Fruit fly (Drosophila melanogaster) whole organism, embryonic: Measurements from ENCODE around the gene Gem2.

Source experiments
- Adf1 ChIP-seq: fragments of 200-800 bp; sonication (Bioruptor generic); IDR thresholded peaks from 2 replicates; pipeline ENCODE4 v1.3.6; 2022; ENCODE audit warnings: missing biosample characterization, missing genetic modification characterization
- Atf3 ChIP-seq: fragments of 200-800 bp; sonication (Bioruptor generic); optimal IDR thresholded peaks from 3 replicates; lab custom pipeline; 2016; ENCODE audit warnings: missing biosample characterization, missing genetic modification characterization
- BEAF-32 ChIP-seq: fragments of 200-800 bp; sonication (Bioruptor generic); optimal IDR thresholded peaks from 3 replicates; lab custom pipeline; 2017; ENCODE audit warnings: missing biosample characterization, missing genetic modification characterization, mild to moderate bottlenecking, moderate library complexity, missing genetic modification reagents
- Bteb2 ChIP-seq: fragments of 200-800 bp; sonication (Bioruptor generic); optimal IDR thresholded peaks from 2 replicates; lab custom pipeline; 2016; ENCODE audit warnings: missing biosample characterization, missing genetic modification characterization
- CG10267 ChIP-seq: fragments of 200-800 bp; sonication (Bioruptor generic); optimal IDR thresholded peaks from 2 replicates; lab custom pipeline; 2018; ENCODE audit warnings: missing biosample characterization, mild to moderate bottlenecking, missing genetic modification characterization, moderate library complexity
- CG10565 ChIP-seq: fragments of 200-800 bp; sonication (Bioruptor generic); optimal IDR thresholded peaks from 3 replicates; lab custom pipeline; 2016; ENCODE audit warnings: missing biosample characterization, mild to moderate bottlenecking, missing genetic modification characterization
- CG12942 ChIP-seq: fragments of 200-800 bp; sonication (Bioruptor generic); optimal IDR thresholded peaks from 3 replicates; lab custom pipeline; 2016; ENCODE audit warnings: missing biosample characterization, missing genetic modification characterization
- CG15073 ChIP-seq: fragments of 200-800 bp; sonication (Bioruptor generic); optimal IDR thresholded peaks from 2 replicates; lab custom pipeline; 2016; ENCODE audit warnings: missing biosample characterization, missing genetic modification characterization
- CG15479 ChIP-seq: fragments of 200-800 bp; sonication (Bioruptor generic); optimal IDR thresholded peaks from 3 replicates; lab custom pipeline; 2019; ENCODE audit warnings: missing biosample characterization, mild to moderate bottlenecking, missing genetic modification characterization, moderate library complexity
- CG16815 ChIP-seq: fragments of 200-800 bp; sonication (Bioruptor generic); optimal IDR thresholded peaks from 3 replicates; lab custom pipeline; 2017; ENCODE audit warnings: missing biosample characterization, mild to moderate bottlenecking, missing genetic modification characterization
- CG17912 ChIP-seq: fragments of 200-800 bp; sonication (Bioruptor generic); optimal IDR thresholded peaks from 2 replicates; lab custom pipeline; 2018; ENCODE audit warnings: missing biosample characterization, mild to moderate bottlenecking, missing genetic modification characterization
- CG2120 ChIP-seq: fragments of 200-800 bp; sonication (Bioruptor generic); optimal IDR thresholded peaks from 3 replicates; lab custom pipeline; 2016; ENCODE audit warnings: missing biosample characterization, missing genetic modification characterization
- CG2678 ChIP-seq: fragments of 200-800 bp; sonication (Bioruptor generic); optimal IDR thresholded peaks from 3 replicates; lab custom pipeline; 2019; ENCODE audit warnings: missing biosample characterization, mild to moderate bottlenecking, missing genetic modification characterization, moderate library complexity
- CG2712 ChIP-seq: fragments of 200-800 bp; optimal IDR thresholded peaks from 3 replicates; lab custom pipeline; 2019; ENCODE audit warnings: missing biosample characterization, mild to moderate bottlenecking, missing genetic modification characterization, moderate library complexity
- CG30403 ChIP-seq: fragments of 200-800 bp; sonication (Bioruptor generic); optimal IDR thresholded peaks from 3 replicates; lab custom pipeline; 2016; ENCODE audit warnings: missing biosample characterization, missing genetic modification characterization
- CG4820 ChIP-seq: fragments of 200-800 bp; sonication (Bioruptor generic); optimal IDR thresholded peaks from 3 replicates; lab custom pipeline; 2016; ENCODE audit warnings: missing biosample characterization, missing genetic modification characterization
- CG7786 ChIP-seq: fragments of 200-800 bp; sonication (Bioruptor generic); optimal IDR thresholded peaks from 2 replicates; lab custom pipeline; 2016; ENCODE audit warnings: missing biosample characterization, missing genetic modification characterization
- CG7928 ChIP-seq: fragments of 200-800 bp; sonication (Bioruptor generic); optimal IDR thresholded peaks from 2 replicates; lab custom pipeline; 2017; ENCODE audit warnings: missing biosample characterization, mild to moderate bottlenecking, missing genetic modification characterization
- CoRest ChIP-seq: fragments of 200-800 bp; sonication (Bioruptor generic); optimal IDR thresholded peaks from 3 replicates; lab custom pipeline; 2018; ENCODE audit warnings: missing biosample characterization, mild to moderate bottlenecking, missing genetic modification characterization, moderate library complexity
- Dip2 ChIP-seq: fragments of 200-800 bp; sonication (Bioruptor generic); IDR thresholded peaks from 2 replicates; pipeline ENCODE4 v1.3.6; 2022; ENCODE audit warnings: missing biosample characterization, missing genetic modification characterization
- Gsc ChIP-seq: fragments of 200-800 bp; sonication (Bioruptor generic); IDR thresholded peaks from 2 replicates; pipeline ENCODE4 v1.3.6; 2022; ENCODE audit warnings: missing biosample characterization, missing genetic modification characterization
- MTF-1 ChIP-seq: fragments of 200-800 bp; sonication (Bioruptor generic); optimal IDR thresholded peaks from 2 replicates; lab custom pipeline; 2018; ENCODE audit warnings: missing biosample characterization, mild to moderate bottlenecking, missing genetic modification characterization, borderline replicate concordance
- Max ChIP-seq: fragments of 200-800 bp; sonication (Bioruptor generic); optimal IDR thresholded peaks from 2 replicates; lab custom pipeline; 2016; ENCODE audit warnings: missing biosample characterization, mild to moderate bottlenecking, missing genetic modification characterization
- NC2α ChIP-seq: fragments of 200-800 bp; sonication (Bioruptor generic); optimal IDR thresholded peaks from 2 replicates; lab custom pipeline; 2016; ENCODE audit warnings: missing biosample characterization, missing genetic modification characterization
- Ptx1 ChIP-seq: fragments of 200-800 bp; sonication (Bioruptor generic); IDR thresholded peaks from 2 replicates; pipeline ENCODE4 v1.3.6; 2022; ENCODE audit warnings: missing biosample characterization, missing genetic modification characterization
- Sox100B ChIP-seq: fragments of 200-800 bp; sonication (Bioruptor generic); optimal IDR thresholded peaks from 3 replicates; lab custom pipeline; 2018; ENCODE audit warnings: missing biosample characterization, mild to moderate bottlenecking, missing genetic modification characterization
- cas ChIP-seq: fragments of 200-800 bp; sonication (Bioruptor generic); IDR thresholded peaks from 2 replicates; pipeline ENCODE4 v1.3.6; 2022; ENCODE audit warnings: missing biosample characterization, missing genetic modification characterization
- cg ChIP-seq: fragments of 200-800 bp; sonication (Bioruptor generic); optimal IDR thresholded peaks from 3 replicates; lab custom pipeline; 2019; ENCODE audit warnings: missing biosample characterization, mild to moderate bottlenecking, missing genetic modification characterization, moderate library complexity
- chm ChIP-seq: fragments of 200-800 bp; sonication (Bioruptor generic); IDR thresholded peaks from 2 replicates; pipeline ENCODE4 v1.3.6; 2022; ENCODE audit warnings: missing biosample characterization, missing genetic modification characterization
- cwo ChIP-seq: fragments of 200-800 bp; sonication (Bioruptor generic); optimal IDR thresholded peaks from 3 replicates; lab custom pipeline; 2017; ENCODE audit warnings: missing biosample characterization, missing genetic modification characterization, mild to moderate bottlenecking, moderate library complexity, missing genetic modification reagents
- esg ChIP-seq: fragments of 200-800 bp; sonication (Bioruptor generic); conservative IDR thresholded peaks from 2 replicates; pipeline ENCODE4 v1.3.6; 2022; ENCODE audit warnings: missing biosample characterization, missing genetic modification characterization
- ewg ChIP-seq: fragments of 200-800 bp; sonication (Bioruptor generic); optimal IDR thresholded peaks from 3 replicates; lab custom pipeline; 2017; ENCODE audit warnings: mild to moderate bottlenecking, missing biosample characterization, missing genetic modification reagents, missing genetic modification characterization
- eyg ChIP-seq: fragments of 200-800 bp; sonication (Bioruptor generic); optimal IDR thresholded peaks from 3 replicates; lab custom pipeline; 2016; ENCODE audit warnings: missing biosample characterization, missing genetic modification characterization
- fd102C ChIP-seq: fragments of 200-800 bp; sonication (Bioruptor generic); optimal IDR thresholded peaks from 2 replicates; lab custom pipeline; 2018; ENCODE audit warnings: missing biosample characterization, mild to moderate bottlenecking, missing genetic modification characterization, moderate library complexity
- fd96Cb ChIP-seq: fragments of 200-800 bp; sonication (Bioruptor generic); optimal IDR thresholded peaks from 2 replicates; lab custom pipeline; 2018; ENCODE audit warnings: missing biosample characterization, mild to moderate bottlenecking, missing genetic modification characterization, moderate library complexity
- gce ChIP-seq: fragments of 200-800 bp; sonication (Bioruptor generic); IDR thresholded peaks from 3 replicates; pipeline ENCODE4 v1.3.6; 2022; ENCODE audit warnings: missing biosample characterization, missing genetic modification characterization
- hb ChIP-seq: fragments of 200-800 bp; sonication (Bioruptor generic); IDR thresholded peaks from 3 replicates; pipeline ENCODE4 v1.3.6; 2022; ENCODE audit warnings: missing biosample characterization, missing genetic modification characterization; ENCODE audit not compliant: partially characterized antibody
- hth ChIP-seq: fragments of >200 bp; optimal IDR thresholded peaks from 2 replicates; lab custom pipeline; 2017; ENCODE audit warnings: inconsistent platforms
- lbe ChIP-seq: fragments of 200-800 bp; sonication (Bioruptor generic); optimal IDR thresholded peaks from 2 replicates; lab custom pipeline; 2016; ENCODE audit warnings: missing biosample characterization, mild to moderate bottlenecking, missing genetic modification characterization
- odd ChIP-seq: fragments of 200-800 bp; sonication (Bioruptor generic); optimal IDR thresholded peaks from 2 replicates; lab custom pipeline; 2017; ENCODE audit warnings: missing biosample characterization, mild to moderate bottlenecking, missing genetic modification characterization
- ro ChIP-seq: fragments of 200-800 bp; sonication (Bioruptor generic); IDR thresholded peaks from 2 replicates; pipeline ENCODE4 v1.3.6; 2022; ENCODE audit warnings: missing biosample characterization, missing genetic modification characterization
- sd ChIP-seq: fragments of 200-800 bp; sonication (Bioruptor generic); optimal IDR thresholded peaks from 3 replicates; lab custom pipeline; 2018; ENCODE audit warnings: missing biosample characterization, mild to moderate bottlenecking, missing genetic modification characterization, moderate library complexity
- sisA ChIP-seq: fragments of 200-800 bp; sonication (Bioruptor generic); IDR thresholded peaks from 2 replicates; pipeline ENCODE4 v1.3.6; 2022; ENCODE audit warnings: missing biosample characterization, missing genetic modification characterization
- sr ChIP-seq: fragments of 200-800 bp; sonication (Bioruptor generic); IDR thresholded peaks from 3 replicates; pipeline ENCODE4 v1.3.6; 2022; ENCODE audit warnings: missing biosample characterization, missing genetic modification characterization
- tap ChIP-seq: fragments of 200-800 bp; optimal IDR thresholded peaks from 3 replicates; lab custom pipeline; 2019; ENCODE audit warnings: missing biosample characterization, mild to moderate bottlenecking, missing genetic modification characterization, moderate library complexity
- tup ChIP-seq: fragments of 200-800 bp; sonication (Bioruptor generic); optimal IDR thresholded peaks from 2 replicates; lab custom pipeline; 2016; ENCODE audit warnings: missing biosample characterization, mild to moderate bottlenecking, missing genetic modification characterization, moderate library complexity
- unpg ChIP-seq: fragments of 200-800 bp; sonication (Bioruptor generic); optimal IDR thresholded peaks from 3 replicates; lab custom pipeline; 2018; ENCODE audit warnings: missing biosample characterization, mild to moderate bottlenecking, missing genetic modification characterization, moderate library complexity
- yki ChIP-seq: fragments of >200 bp; optimal IDR thresholded peaks from 3 replicates; lab custom pipeline; 2018
- zf30C ChIP-seq: fragments of 200-800 bp; sonication (Bioruptor generic); optimal IDR thresholded peaks from 3 replicates; lab custom pipeline; 2018; ENCODE audit warnings: missing biosample characterization, mild to moderate bottlenecking, missing genetic modification characterization

Gem2 gene

DNA sequence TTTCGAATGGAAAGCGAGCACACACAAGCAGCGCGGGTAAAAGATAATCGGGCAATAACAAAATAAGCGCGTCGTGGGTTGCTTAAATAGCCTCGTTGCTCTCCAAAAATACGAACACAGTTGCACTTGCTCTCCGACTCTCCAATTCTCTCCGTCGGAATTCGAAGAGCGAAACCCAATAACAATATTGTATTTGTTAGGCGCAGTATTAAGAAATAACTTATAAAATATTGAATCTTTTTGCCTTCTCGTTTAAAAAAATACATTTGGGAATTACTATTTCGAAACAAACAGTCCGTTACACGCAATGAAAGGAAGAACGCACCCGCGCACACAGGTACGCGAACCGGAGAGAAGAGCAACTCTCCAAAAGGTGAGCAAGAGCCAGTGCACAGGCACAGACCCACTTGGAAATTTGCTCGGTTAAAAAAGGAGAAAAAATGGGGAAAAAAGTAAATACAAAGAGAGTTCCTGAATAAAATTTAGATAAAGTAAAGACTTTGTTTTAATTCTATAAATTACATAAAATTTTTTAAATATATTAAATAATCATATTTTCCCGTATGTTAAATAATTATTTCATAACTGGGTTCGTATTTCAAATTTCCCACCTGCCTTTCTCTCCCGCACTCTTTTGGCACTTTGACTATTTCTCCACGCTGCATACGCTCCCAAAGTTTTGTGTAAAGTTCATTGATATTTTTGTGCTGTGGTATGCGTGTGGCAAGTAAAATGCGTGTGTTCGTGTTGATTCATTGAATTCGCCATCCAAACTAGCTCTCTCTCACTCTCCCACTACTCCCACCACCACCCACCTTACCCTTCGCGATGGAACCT is 13.6 kb downstream of the Gem2 start, which contains the start of gene Mkp3 (continued):
- TF ChIP-seq ewg (GFP tag; lab: Kevin White, UChicago) (peak; percentile 51), chm (GFP tag; lab: Robert Waterston, UW) (peak; percentile 71), CG10267 (tag; lab: Kevin White, UChicago) (peak; percentile 82), sd (tag; lab: Kevin White, UChicago) (peak; percentile 68), ro (GFP tag; lab: Robert Waterston, UW) (peak; percentile 33; the same call in 1 of the 2 replicates), hb (GFP tag; lab: Robert Waterston, UW) (no peak), sisA (GFP tag; lab: Robert Waterston, UW) (peak; percentile 79), Bteb2 (peak; percentile 18), CG30403 (peak; percentile 85), BEAF-32 (GFP tag; lab: Kevin White, UChicago) (no peak), CG15479 (GFP tag; lab: Kevin White, UChicago) (no peak), CG15073 (GFP tag; lab: Kevin White, UChicago) (no peak), esg (GFP tag; lab: Robert Waterston, UW) (peak; percentile 89), tup (peak; percentile 42), odd (GFP tag; lab: Kevin White, UChicago) (peak; percentile 86), cas (GFP tag; lab: Robert Waterston, UW) (peak; percentile 43; the same call in 1 of the 2 replicates), zf30C (no peak), CG12942 (GFP tag; lab: Kevin White, UChicago) (peak; percentile 67), Gsc (GFP tag; lab: Robert Waterston, UW) (no peak), CG7786 (GFP tag; lab: Kevin White, UChicago) (no peak), Ptx1 (GFP tag; lab: Robert Waterston, UW) (peak; percentile 94), CG16815 (GFP tag; lab: Kevin White, UChicago) (peak; percentile 70), hth (lab: Kevin White, UChicago) (no peak), CG7928 (GFP tag; lab: Kevin White, UChicago) (peak; percentile 57), unpg (peak; percentile 94), CG2712 (peak; percentile 91), Atf3 (GFP tag; lab: Kevin White, UChicago) (no peak), Sox100B (GFP tag; lab: Kevin White, UChicago) (peak; percentile 92), tap (tag; lab: Kevin White, UChicago) (peak; percentile 87), lbe (GFP tag; lab: Kevin White, UChicago) (peak; percentile 63), CG4820 (peak; percentile 63), Dip2 (GFP tag; lab: Robert Waterston, UW) (no peak), MTF-1 (GFP tag; lab: Kevin White, UChicago) (peak; percentile 65), CG10565 (GFP tag; lab: Kevin White, UChicago) (no peak), cg (peak; percentile 63), CoRest (tag; lab: Kevin White, UChicago) (peak; percentile 93), yki (lab: Kevin White, UChicago) (peak; percentile 31), cwo (peak; percentile 90), eyg (GFP tag; lab: Kevin White, UChicago) (no peak), fd96Cb (tag; lab: Kevin White, UChicago) (peak; percentile 76), NC2α (GFP tag; lab: Kevin White, UChicago) (no peak), fd102C (GFP tag; lab: Kevin White, UChicago) (no peak), CG2120 (peak; percentile 78), Adf1 (GFP tag; lab: Robert Waterston, UW) (peak; percentile 72), CG2678 (tag; lab: Kevin White, UChicago) (peak; percentile 96), gce (peak; percentile 73; the same call in 2 of the 3 replicates), CG17912 (GFP tag; lab: Kevin White, UChicago) (no peak), sr (GFP tag; lab: Robert Waterston, UW) (peak; percentile 31; the same call in 1 of the 3 replicates), Max (GFP tag; lab: Kevin White, UChicago) (peak; percentile 71)
